Worm (Caenorhabditis elegans) whole organism, L4/young adult: ENCODE results near the gene Y46E12A.5.

Experiments
- W03F9.2 ChIP-seq: fragments of 150-350 bp; optimal IDR thresholded peaks from 2 replicates; lab custom pipeline; 2014; ENCODE audit warnings: missing biosample characterization, missing genetic modification characterization
- dao-5 ChIP-seq: sonication (generic microtip); optimal IDR thresholded peaks from 2 replicates; lab custom pipeline; 2016; ENCODE audit warnings: missing genotype, missing genetic modification characterization, moderate library complexity, missing compliant biosample characterization
- him-1 ChIP-seq: sonication (generic microtip); optimal IDR thresholded peaks from 2 replicates; lab custom pipeline; 2016; ENCODE audit warnings: missing genotype, missing genetic modification reagents, missing genetic modification characterization, missing compliant biosample characterization

The Y46E12A.5 gene

ce11 chrIII:1758151-1758550 is at the start of gene Y46E12A.5:
Gene Y46E12A.5, minus strand, starts transcription at chrIII:1758251.
- TF ChIP-seq dao-5, result no peak
- no peak for TF ChIP-seq him-1 (tag; lab: Kevin White, UChicago)
- TF ChIP-seq W03F9.2 (tag; lab: Kevin White, UChicago), result no peak

- TF ChIP-seq dao-5 (no peak), him-1 (tag; lab: Kevin White, UChicago) (no peak)
Measured at ce11 chrIII:1806183-1806798, 48.2 kb upstream of the Y46E12A.5 start.

- TF ChIP-seq W03F9.2 (tag; lab: Kevin White, UChicago) (no peak), dao-5 (no peak)
Measured at ce11 chrIII:1805415-1806008, 47.5 kb upstream of the Y46E12A.5 start.

- no peak for TF ChIP-seq dao-5
- TF ChIP-seq W03F9.2 (tag; lab: Kevin White, UChicago), result no peak
- TF ChIP-seq him-1 (tag; lab: Kevin White, UChicago), result no peak
Measured at ce11 chrIII:1804477-1804876, 46.4 kb upstream of the Y46E12A.5 start.

ce11 chrIII:1803000-1803399 is 44.9 kb upstream of the Y46E12A.5 start:
- no peak for TF ChIP-seq him-1 (tag; lab: Kevin White, UChicago)
- no peak for TF ChIP-seq dao-5
- TF ChIP-seq W03F9.2 (tag; lab: Kevin White, UChicago), result no peak

- TF ChIP-seq dao-5 (no peak), him-1 (tag; lab: Kevin White, UChicago) (no peak), W03F9.2 (tag; lab: Kevin White, UChicago) (no peak)
Measured at ce11 chrIII:1799407-1799806, 41.4 kb upstream of the Y46E12A.5 start.

- TF ChIP-seq dao-5 (no peak), him-1 (tag; lab: Kevin White, UChicago) (no peak)
Measured at ce11 chrIII:1794100-1794499, 36.0 kb upstream of the Y46E12A.5 start.

ce11 chrIII:1793416-1793815 is 35.4 kb upstream of the Y46E12A.5 start:
- TF ChIP-seq him-1 (tag; lab: Kevin White, UChicago) (no peak), W03F9.2 (tag; lab: Kevin White, UChicago) (no peak), dao-5 (no peak)

ce11 chrIII:1791949-1792348 is 33.9 kb upstream of the Y46E12A.5 start:
- TF ChIP-seq W03F9.2 (tag; lab: Kevin White, UChicago) (no peak), him-1 (tag; lab: Kevin White, UChicago) (peak; percentile 34)

- TF ChIP-seq him-1 (tag; lab: Kevin White, UChicago) (no peak), W03F9.2 (tag; lab: Kevin White, UChicago) (no peak), dao-5 (no peak)
Measured at ce11 chrIII:1788972-1789371, 30.9 kb upstream of the Y46E12A.5 start.

ce11 chrIII:1788033-1788432 is 30.0 kb upstream of the Y46E12A.5 start, which contains the start of gene rimb-1:
Gene rimb-1, plus strand, starts transcription at chrIII:1788333.
- TF ChIP-seq him-1 (tag; lab: Kevin White, UChicago) (no peak), dao-5 (no peak), W03F9.2 (tag; lab: Kevin White, UChicago) (no peak)

ce11 chrIII:1785776-1786175 is 27.7 kb upstream of the Y46E12A.5 start:
- TF ChIP-seq dao-5 (no peak), W03F9.2 (tag; lab: Kevin White, UChicago) (no peak), him-1 (tag; lab: Kevin White, UChicago) (peak; percentile 61)

- TF ChIP-seq him-1 (tag; lab: Kevin White, UChicago), result no peak
- TF ChIP-seq dao-5, result no peak
- no peak for TF ChIP-seq W03F9.2 (tag; lab: Kevin White, UChicago)
Measured at ce11 chrIII:1777969-1778368, 19.9 kb upstream of the Y46E12A.5 start, which contains the start of gene Y39A3CL.4. Gene Y39A3CL.4, minus strand, starts transcription at chrIII:1778069.

- TF ChIP-seq dao-5 (no peak), him-1 (tag; lab: Kevin White, UChicago) (no peak), W03F9.2 (tag; lab: Kevin White, UChicago) (no peak)
Measured at ce11 chrIII:1777468-1777867, 19.4 kb upstream of the Y46E12A.5 start, which contains the start of gene Y39A3CL.3. Gene Y39A3CL.3, plus strand, starts transcription at chrIII:1777802.

- TF ChIP-seq dao-5 (no peak), W03F9.2 (tag; lab: Kevin White, UChicago) (no peak), him-1 (tag; lab: Kevin White, UChicago) (no peak)
Measured at ce11 chrIII:1769993-1770392, 11.9 kb upstream of the Y46E12A.5 start, which contains the start of gene tbx-43. Gene tbx-43, minus strand, starts transcription at chrIII:1770093.
